Fruit fly (Drosophila melanogaster) whole organism, embryonic: ENCODE data around the gene NC2beta.

Experiments used
- Adf1 ChIP-seq: fragments of 200-800 bp; sonication (Bioruptor generic); IDR thresholded peaks from 2 replicates; pipeline ENCODE4 v1.3.6; 2022; ENCODE audit warnings: missing biosample characterization, missing genetic modification characterization
- Asciz ChIP-seq: fragments of 200-800 bp; sonication (Bioruptor generic); optimal IDR thresholded peaks from 2 replicates; lab custom pipeline; 2017; ENCODE audit warnings: missing biosample characterization, mild to moderate bottlenecking, missing genetic modification characterization, missing genetic modification reagents
- Atf6 ChIP-seq: fragments of 200-800 bp; sonication (Bioruptor generic); IDR thresholded peaks from 2 replicates; pipeline ENCODE4 v1.3.6; 2022; ENCODE audit warnings: missing biosample characterization, missing genetic modification characterization
- B-H1 ChIP-seq: fragments of 200-800 bp; sonication (Bioruptor generic); IDR thresholded peaks from 3 replicates; pipeline ENCODE4 v1.3.6; 2022; ENCODE audit warnings: missing biosample characterization, missing genetic modification characterization
- CG10462 ChIP-seq: fragments of 200-800 bp; sonication (Bioruptor generic); optimal IDR thresholded peaks from 2 replicates; lab custom pipeline; 2016; ENCODE audit warnings: missing biosample characterization, missing genetic modification characterization
- CG10979 ChIP-seq: fragments of 200-800 bp; sonication (Bioruptor generic); optimal IDR thresholded peaks from 2 replicates; lab custom pipeline; 2018; ENCODE audit warnings: missing biosample characterization, mild to moderate bottlenecking, missing genetic modification characterization, moderate library complexity
- CG12299 ChIP-seq: fragments of 200-800 bp; sonication (Bioruptor generic); optimal IDR thresholded peaks from 2 replicates; lab custom pipeline; 2018; ENCODE audit warnings: missing biosample characterization, mild to moderate bottlenecking, missing genetic modification characterization
- CG12659 ChIP-seq: fragments of 200-800 bp; sonication (Bioruptor generic); optimal IDR thresholded peaks from 3 replicates; lab custom pipeline; 2017; ENCODE audit warnings: mild to moderate bottlenecking, missing biosample characterization, missing genetic modification reagents, missing genetic modification characterization
- CG12942 ChIP-seq: fragments of 200-800 bp; sonication (Bioruptor generic); optimal IDR thresholded peaks from 3 replicates; lab custom pipeline; 2016; ENCODE audit warnings: missing biosample characterization, missing genetic modification characterization
- CG14860 ChIP-seq: fragments of 200-800 bp; sonication (Bioruptor generic); IDR thresholded peaks from 3 replicates; pipeline ENCODE4 v1.3.6; 2022; ENCODE audit warnings: missing biosample characterization, missing genetic modification characterization; ENCODE audit not compliant: partially characterized antibody
- CG14965 ChIP-seq: fragments of 200-800 bp; sonication (Bioruptor generic); optimal IDR thresholded peaks from 2 replicates; lab custom pipeline; 2016; ENCODE audit warnings: missing biosample characterization, missing genetic modification characterization, borderline replicate concordance
- CG1603 ChIP-seq: fragments of 200-800 bp; sonication (Bioruptor generic); optimal IDR thresholded peaks from 2 replicates; lab custom pipeline; 2019; ENCODE audit warnings: missing biosample characterization, mild to moderate bottlenecking, missing genetic modification characterization, moderate library complexity
- CG16779 ChIP-seq: fragments of 200-800 bp; sonication (Bioruptor generic); IDR thresholded peaks from 2 replicates; pipeline ENCODE4 v1.3.6; 2022; ENCODE audit warnings: missing biosample characterization, missing genetic modification characterization
- CG16863 ChIP-seq: fragments of 200-800 bp; sonication (Bioruptor generic); optimal IDR thresholded peaks from 3 replicates; lab custom pipeline; 2016; ENCODE audit warnings: missing biosample characterization, missing genetic modification characterization
- CG17385 ChIP-seq: fragments of 200-800 bp; sonication (Bioruptor generic); optimal IDR thresholded peaks from 3 replicates; lab custom pipeline; 2018; ENCODE audit warnings: missing biosample characterization, mild to moderate bottlenecking, missing genetic modification characterization
- CG32772 ChIP-seq: fragments of 200-800 bp; sonication (Bioruptor generic); IDR thresholded peaks from 2 replicates; pipeline ENCODE4 v1.3.6; 2022; ENCODE audit warnings: missing biosample characterization, missing genetic modification characterization
- CG4854 ChIP-seq: fragments of 200-800 bp; sonication (Bioruptor generic); optimal IDR thresholded peaks from 2 replicates; lab custom pipeline; 2016; ENCODE audit warnings: missing biosample characterization, missing genetic modification characterization, inconsistent platforms
- CG7963 ChIP-seq: fragments of 200-800 bp; sonication (Bioruptor generic); IDR thresholded peaks from 3 replicates; pipeline ENCODE4 v1.3.6; 2022; ENCODE audit warnings: missing biosample characterization, missing genetic modification characterization; ENCODE audit not compliant: partially characterized antibody
- CG8089 ChIP-seq: fragments of 200-800 bp; sonication (Bioruptor generic); optimal IDR thresholded peaks from 3 replicates; lab custom pipeline; 2016; ENCODE audit warnings: missing biosample characterization, missing genetic modification characterization
- D19B ChIP-seq: fragments of 200-800 bp; sonication (Bioruptor generic); optimal IDR thresholded peaks from 2 replicates; lab custom pipeline; 2017; ENCODE audit warnings: missing biosample characterization, mild to moderate bottlenecking, missing genetic modification characterization
- Hey ChIP-seq: fragments of 200-800 bp; sonication (Bioruptor generic); optimal IDR thresholded peaks from 3 replicates; lab custom pipeline; 2018; ENCODE audit warnings: missing biosample characterization, mild to moderate bottlenecking, missing genetic modification characterization
- HmgD ChIP-seq: fragments of 200-800 bp; sonication (Bioruptor generic); optimal IDR thresholded peaks from 3 replicates; lab custom pipeline; 2016; ENCODE audit warnings: missing biosample characterization, missing genetic modification characterization
- MESR4 ChIP-seq: fragments of 200-800 bp; sonication (Bioruptor generic); optimal IDR thresholded peaks from 2 replicates; lab custom pipeline; 2018; ENCODE audit warnings: missing biosample characterization, mild to moderate bottlenecking, missing genetic modification characterization, moderate library complexity
- Meics ChIP-seq: fragments of 200-800 bp; sonication (Bioruptor generic); optimal IDR thresholded peaks from 2 replicates; lab custom pipeline; 2017; ENCODE audit warnings: missing biosample characterization, mild to moderate bottlenecking, missing genetic modification characterization
- NfI ChIP-seq: fragments of 200-800 bp; sonication (Bioruptor generic); optimal IDR thresholded peaks from 3 replicates; lab custom pipeline; 2018; ENCODE audit warnings: missing biosample characterization, mild to moderate bottlenecking, missing genetic modification characterization, moderate library complexity
- Sry-β ChIP-seq: fragments of 200-800 bp; sonication (Bioruptor generic); optimal IDR thresholded peaks from 2 replicates; lab custom pipeline; 2018; ENCODE audit warnings: missing biosample characterization, mild to moderate bottlenecking, missing genetic modification characterization, moderate library complexity
- Ssrp ChIP-seq: fragments of 200-800 bp; sonication (Bioruptor generic); optimal IDR thresholded peaks from 2 replicates; lab custom pipeline; 2018; ENCODE audit warnings: missing biosample characterization, mild to moderate bottlenecking, missing genetic modification characterization, moderate library complexity
- Stat92E ChIP-seq, 3 experiments: fragments of >200 bp in 2 of 3; fragments of 200-800 bp in 1 of 3; sonication (Bioruptor generic) in 1 of 3; optimal IDR thresholded peaks; 2 replicates each; lab custom pipeline; 2017 to 2019; ENCODE audit warnings: missing biosample characterization in 3 of 3, missing genetic modification characterization in 3 of 3, mild to moderate bottlenecking in 1 of 3, moderate library complexity in 1 of 3
- Xrp1 ChIP-seq: fragments of 200-800 bp; sonication (Bioruptor generic); IDR thresholded peaks from 2 replicates; pipeline ENCODE4 v1.3.6; 2022; ENCODE audit warnings: missing biosample characterization, missing genetic modification characterization
- ase ChIP-seq: fragments of 200-800 bp; sonication (Bioruptor generic); IDR thresholded peaks from 3 replicates; pipeline ENCODE4 v1.3.6; 2022; ENCODE audit warnings: missing biosample characterization, missing genetic modification characterization
- bowl ChIP-seq: fragments of 200-800 bp; sonication (Bioruptor generic); IDR thresholded peaks from 2 replicates; pipeline ENCODE4 v1.3.6; 2022; ENCODE audit warnings: missing biosample characterization, missing genetic modification characterization
- chif ChIP-seq, 2 experiments: fragments of 200-800 bp; sonication (Bioruptor generic); optimal IDR thresholded peaks; 3 replicates each; lab custom pipeline; 2016; ENCODE audit warnings: missing biosample characterization in 2 of 2, missing genetic modification characterization in 2 of 2
- croc ChIP-seq: fragments of 200-800 bp; sonication (Bioruptor generic); conservative IDR thresholded peaks from 3 replicates; pipeline ENCODE4 v1.3.6; 2022; ENCODE audit warnings: missing biosample characterization, missing genetic modification characterization
- crol ChIP-seq: fragments of 200-800 bp; sonication (Bioruptor generic); IDR thresholded peaks from 2 replicates; pipeline ENCODE4 v1.3.6; 2022; ENCODE audit warnings: missing biosample characterization, missing genetic modification characterization
- crp ChIP-seq, 2 experiments: fragments of 200-800 bp; sonication (Bioruptor generic); optimal IDR thresholded peaks; 2 replicates in 1 of 2; 3 replicates in 1 of 2; lab custom pipeline; 2017; ENCODE audit warnings: missing biosample characterization in 2 of 2, missing genetic modification characterization in 2 of 2, mild to moderate bottlenecking in 1 of 2, moderate library complexity in 1 of 2
- dmrt99B ChIP-seq: fragments of 200-800 bp; sonication (Bioruptor generic); optimal IDR thresholded peaks from 2 replicates; lab custom pipeline; 2018; ENCODE audit warnings: missing biosample characterization, mild to moderate bottlenecking, missing genetic modification characterization, moderate library complexity
- fu2 ChIP-seq: fragments of 200-800 bp; sonication (Bioruptor generic); optimal IDR thresholded peaks from 2 replicates; lab custom pipeline; 2016; ENCODE audit warnings: missing biosample characterization, missing genetic modification characterization
- grn ChIP-seq: fragments of 200-800 bp; sonication (Bioruptor generic); optimal IDR thresholded peaks from 3 replicates; lab custom pipeline; 2017; ENCODE audit warnings: missing biosample characterization, missing genetic modification characterization
- ham ChIP-seq: fragments of 200-800 bp; sonication (Bioruptor generic); IDR thresholded peaks from 2 replicates; pipeline ENCODE4 v1.3.6; 2022; ENCODE audit warnings: missing biosample characterization, missing genetic modification characterization
- hbn ChIP-seq: fragments of 200-800 bp; sonication (Bioruptor generic); IDR thresholded peaks from 2 replicates; pipeline ENCODE4 v1.3.6; 2022; ENCODE audit warnings: missing biosample characterization, missing genetic modification characterization; ENCODE audit not compliant: partially characterized antibody
- jing ChIP-seq: fragments of 200-800 bp; sonication (Bioruptor generic); optimal IDR thresholded peaks from 2 replicates; lab custom pipeline; 2018; ENCODE audit warnings: missing biosample characterization, mild to moderate bottlenecking, missing genetic modification characterization
- kay ChIP-seq: fragments of 200-800 bp; sonication (Bioruptor generic); optimal IDR thresholded peaks from 2 replicates; lab custom pipeline; 2016; ENCODE audit warnings: missing biosample characterization, missing genetic modification characterization
- ken ChIP-seq: fragments of 200-800 bp; sonication (Bioruptor generic); IDR thresholded peaks from 3 replicates; pipeline ENCODE4 v1.3.6; 2022; ENCODE audit warnings: missing biosample characterization, missing genetic modification characterization
- nerfin-2 ChIP-seq: fragments of 200-800 bp; sonication (Bioruptor generic); IDR thresholded peaks from 2 replicates; pipeline ENCODE4 v1.3.6; 2022; ENCODE audit warnings: missing biosample characterization, missing genetic modification characterization; ENCODE audit not compliant: partially characterized antibody
- oc ChIP-seq: fragments of 200-800 bp; sonication (Bioruptor generic); optimal IDR thresholded peaks from 2 replicates; lab custom pipeline; 2018; ENCODE audit warnings: missing biosample characterization, mild to moderate bottlenecking, missing genetic modification characterization, moderate library complexity
- otp ChIP-seq: fragments of 200-800 bp; sonication (Bioruptor generic); IDR thresholded peaks from 3 replicates; pipeline ENCODE4, ENCODE4 v1.3.6; 2022; ENCODE audit warnings: missing biosample characterization, missing genetic modification characterization
- pzg ChIP-seq: fragments of 200-800 bp; sonication (Bioruptor generic); optimal IDR thresholded peaks from 3 replicates; lab custom pipeline; 2018; ENCODE audit warnings: missing biosample characterization, mild to moderate bottlenecking, missing genetic modification characterization, moderate library complexity
- sima ChIP-seq: fragments of 200-800 bp; sonication (Bioruptor generic); optimal IDR thresholded peaks from 2 replicates; lab custom pipeline; 2016; ENCODE audit warnings: missing biosample characterization, missing genetic modification characterization
- slbo ChIP-seq: fragments of 200-800 bp; sonication (Bioruptor generic); IDR thresholded peaks from 2 replicates; pipeline ENCODE4 v1.3.6; 2022; ENCODE audit warnings: missing biosample characterization, missing genetic modification characterization
- z ChIP-seq: fragments of 200-800 bp; sonication (Bioruptor generic); IDR thresholded peaks from 3 replicates; pipeline ENCODE4 v1.3.6; 2022; ENCODE audit warnings: missing biosample characterization, missing genetic modification characterization

Gene NC2beta

dm6 chr2L:15009703-15010102 is 2.1 kb downstream of the NC2beta start, which contains the start of the genes THG and Rnmt (continued):
- TF ChIP-seq CG10462 (GFP tag; lab: Kevin White, UChicago) (peak; percentile 71), Asciz (GFP tag; lab: Kevin White, UChicago) (peak; percentile 14), ase (peak; percentile 41; the same call in 1 of the 3 replicates), CG32772 (peak; percentile 76), NfI (GFP tag; lab: Kevin White, UChicago) (peak; percentile 83), jing (peak; percentile 57), D19B (GFP tag; lab: Kevin White, UChicago) (peak; percentile 3), Hey (tag; lab: Kevin White, UChicago) (no peak), CG14860 (GFP tag; lab: Robert Waterston, UW) (peak; percentile 84), CG7963 (peak; percentile 80), Sry-β (GFP tag; lab: Kevin White, UChicago) (peak; percentile 47), B-H1 (GFP tag; lab: Robert Waterston, UW) (peak; percentile 68), crol (peak; percentile 33; the same call in 1 of the 2 replicates), CG12659 (GFP tag; lab: Kevin White, UChicago) (peak; percentile 87), z (GFP tag; lab: Robert Waterston, UW) (peak; percentile 67; the same call in 2 of the 3 replicates), ham (GFP tag; lab: Robert Waterston, UW) (peak; percentile 46; the same call in 1 of the 2 replicates), CG12942 (GFP tag; lab: Kevin White, UChicago) (peak; percentile 78), sima (no peak), MESR4 (GFP tag; lab: Kevin White, UChicago) (peak; percentile 58), Meics (GFP tag; lab: Kevin White, UChicago) (peak; percentile 72), hbn (GFP tag; lab: Robert Waterston, UW) (peak; percentile 83), pzg (GFP tag; lab: Kevin White, UChicago) (peak; percentile 54), Adf1 (GFP tag; lab: Robert Waterston, UW) (peak; percentile 19; the same call in 1 of the 2 replicates), ken (GFP tag; lab: Robert Waterston, UW) (peak; percentile 85), Ssrp (peak; percentile 76), slbo (GFP tag; lab: Robert Waterston, UW) (peak; percentile 90), grn (GFP tag; lab: Kevin White, UChicago) (no peak), kay (GFP tag; lab: Kevin White, UChicago) (peak; percentile 78), HmgD (GFP tag; lab: Kevin White, UChicago) (no peak), nerfin-2 (GFP tag; lab: Robert Waterston, UW) (peak; percentile 74), CG14965 (GFP tag; lab: Kevin White, UChicago) (no peak), CG12299 (tag; lab: Kevin White, UChicago) (peak; percentile 81), croc (GFP tag; lab: Robert Waterston, UW) (peak; percentile 65), Atf6 (GFP tag; lab: Robert Waterston, UW) (peak; percentile 87), CG16863 (GFP tag; lab: Kevin White, UChicago) (peak; percentile 35), chif (GFP tag; optimal IDR thresholded peaks at IDR 0.05; lab: Kevin White, UChicago) (peak; percentile 62 to 69), CG1603 (tag; lab: Kevin White, UChicago) (peak; percentile 71), CG10979 (tag; lab: Kevin White, UChicago) (peak; percentile 77), fu2 (GFP tag; lab: Kevin White, UChicago) (peak; percentile 5), dmrt99B (tag; lab: Kevin White, UChicago) (peak; percentile 69), Xrp1 (peak; percentile 89), CG16779 (GFP tag; lab: Robert Waterston, UW) (0 out of 2 replicates have a peak, but pooled peaks have one; percentile 9), bowl (GFP tag; lab: Robert Waterston, UW) (peak; percentile 58), crp (GFP tag; optimal IDR thresholded peaks at IDR 0.05; lab: Kevin White, UChicago) (peak; percentile 0 to 86), CG4854 (GFP tag; lab: Kevin White, UChicago) (peak; percentile 63), CG8089 (GFP tag; lab: Kevin White, UChicago) (peak; percentile 30), Stat92E (GFP tag; optimal IDR thresholded peaks at IDR 0.05; lab: Kevin White, UChicago) (peak in 1 of 3 experiments; percentile 60), otp (GFP tag; lab: Robert Waterston, UW) (peak; percentile 77), CG17385 (GFP tag; lab: Kevin White, UChicago) (peak; percentile 77), oc (tag; lab: Kevin White, UChicago) (peak; percentile 78)
